Worm (Caenorhabditis elegans) whole organism, L4 larva: ENCODE measurements around the gene F43G6.10.

Experiments used
- F26F4.8 ChIP-seq: fragments of 200-800 bp; sonication (Bioruptor generic); conservative IDR thresholded peaks from 2 replicates; pipeline ENCODE4 v1.3.6; 2022; ENCODE audit warnings: missing genetic modification characterization, missing compliant biosample characterization
- F37D6.2 ChIP-seq: sonication (generic microtip); optimal IDR thresholded peaks from 2 replicates; lab custom pipeline; 2016; ENCODE audit warnings: mild to moderate bottlenecking, missing genetic modification characterization, missing compliant biosample characterization
- F44E2.7 ChIP-seq: fragments of 200-800 bp; sonication (Bioruptor generic); IDR thresholded peaks from 2 replicates; pipeline ENCODE4 v2.1.2; 2022; ENCODE audit warnings: missing genetic modification characterization, missing compliant biosample characterization
- T26A8.4 ChIP-seq: fragments of 200-800 bp; sonication (Bioruptor generic); IDR thresholded peaks from 2 replicates; pipeline ENCODE4 v1.3.6; 2022; ENCODE audit warnings: missing genetic modification characterization, missing compliant biosample characterization
- Y5F2A.4 ChIP-seq: fragments of 200-800 bp; sonication (Bioruptor generic); optimal IDR thresholded peaks from 2 replicates; lab custom pipeline; 2018; ENCODE audit warnings: mild to moderate bottlenecking, missing genetic modification characterization, missing compliant biosample characterization
- ZK546.5 ChIP-seq, 2 experiments: sonication (generic microtip); optimal IDR thresholded peaks; 2 replicates each; lab custom pipeline; 2017; ENCODE audit warnings: missing biosample characterization in 2 of 2, missing genetic modification characterization in 2 of 2
- aha-1 ChIP-seq: fragments of 150-350 bp; peaks from one replicate; lab custom pipeline; 2014; ENCODE audit warnings: missing biosample characterization, missing genetic modification characterization
- ama-1 ChIP-seq: fragments of 150-350 bp; optimal IDR thresholded peaks from 2 replicates; lab custom pipeline; 2014; ENCODE audit warnings: inconsistent platforms, mixed read lengths
- attf-4 ChIP-seq: sonication (generic microtip); optimal IDR thresholded peaks from 3 replicates; lab custom pipeline; 2017; ENCODE audit warnings: missing biosample characterization, missing genetic modification characterization
- ceh-28 ChIP-seq: fragments of 150-350 bp; optimal IDR thresholded peaks from 2 replicates; lab custom pipeline; 2014; ENCODE audit warnings: missing biosample characterization, missing genetic modification reagents, missing genetic modification characterization
- ceh-44 ChIP-seq: fragments of 200-800 bp; sonication (Bioruptor generic); IDR thresholded peaks from 2 replicates; pipeline ENCODE4 v1.3.6; 2022; ENCODE audit warnings: missing genetic modification reagents, missing genetic modification characterization, missing compliant biosample characterization
- ceh-82 ChIP-seq: sonication (generic microtip); optimal IDR thresholded peaks from 2 replicates; lab custom pipeline; 2017; ENCODE audit warnings: missing biosample characterization, missing genetic modification characterization
- ctbp-1 ChIP-seq: fragments of 200-800 bp; sonication (Bioruptor generic); IDR thresholded peaks from 2 replicates; pipeline ENCODE4 v1.3.6; 2022; ENCODE audit warnings: missing genetic modification reagents, missing genetic modification characterization, missing compliant biosample characterization
- daf-8 ChIP-seq: fragments of 200-800 bp; sonication (Bioruptor generic); IDR thresholded peaks from 2 replicates; pipeline ENCODE4 v1.3.6; 2022; ENCODE audit warnings: missing genetic modification characterization, missing compliant biosample characterization
- dmd-6 ChIP-seq: fragments of 200-800 bp; sonication (Bioruptor generic); IDR thresholded peaks from 2 replicates; pipeline ENCODE4 v1.3.6; 2022; ENCODE audit warnings: missing genetic modification reagents, missing genetic modification characterization, missing compliant biosample characterization
- egl-27 ChIP-seq: sonication (generic microtip); optimal IDR thresholded peaks from 3 replicates; lab custom pipeline; 2017; ENCODE audit warnings: missing biosample characterization, missing genetic modification reagents, missing genetic modification characterization
- gei-8 ChIP-seq: fragments of 200-800 bp; sonication (Bioruptor generic); optimal IDR thresholded peaks from 2 replicates; lab custom pipeline; 2018; ENCODE audit warnings: mild to moderate bottlenecking, missing genetic modification characterization, missing compliant biosample characterization
- hif-1 ChIP-seq, 2 experiments: sonication (generic microtip); optimal IDR thresholded peaks; 2 replicates each; lab custom pipeline; 2016 to 2017; ENCODE audit warnings: missing compliant biosample characterization in 2 of 2, missing genetic modification characterization in 2 of 2, missing genetic modification reagents in 2 of 2, missing genotype in 2 of 2, mild to moderate bottlenecking in 1 of 2
- hmg-1.1 ChIP-seq: fragments of 200-800 bp; sonication (Bioruptor generic); IDR thresholded peaks from 2 replicates; pipeline ENCODE4 v1.3.6; 2022; ENCODE audit warnings: missing genetic modification reagents, missing genetic modification characterization, missing compliant biosample characterization
- lin-13 ChIP-seq: fragments of 150-350 bp; optimal IDR thresholded peaks from 2 replicates; lab custom pipeline; 2014; ENCODE audit warnings: missing biosample characterization, missing genetic modification reagents, missing genetic modification characterization
- lin-38 ChIP-seq: fragments of 200-800 bp; sonication (Bioruptor generic); IDR thresholded peaks from 2 replicates; pipeline ENCODE4 v1.3.6; 2022; ENCODE audit warnings: missing genetic modification reagents, missing genetic modification characterization, missing compliant biosample characterization
- lin-39 ChIP-seq: fragments of 150-350 bp; optimal IDR thresholded peaks from 2 replicates; lab custom pipeline; 2014; ENCODE audit warnings: missing biosample characterization, missing genetic modification reagents, missing genetic modification characterization
- lsy-2 ChIP-seq, 2 experiments: fragments of 150-350 bp in 1 of 2; sonication (generic microtip) in 1 of 2; optimal IDR thresholded peaks; 2 replicates each; lab custom pipeline; 2014 to 2017; ENCODE audit warnings: missing biosample characterization in 2 of 2, missing genetic modification characterization in 2 of 2
- mep-1 ChIP-seq: fragments of 150-350 bp; sonication (generic microtip); optimal IDR thresholded peaks from 3 replicates; lab custom pipeline; 2014; ENCODE audit warnings: missing biosample characterization, missing genetic modification characterization
- mes-2 ChIP-seq: sonication (generic microtip); optimal IDR thresholded peaks from 2 replicates; lab custom pipeline; 2016; ENCODE audit warnings: missing genotype, mild to moderate bottlenecking, missing genetic modification characterization, missing compliant biosample characterization; ENCODE audit not compliant: poor library complexity, severe bottlenecking
- mxl-2 ChIP-seq: fragments of 200-800 bp; sonication (Bioruptor generic); conservative IDR thresholded peaks from 2 replicates; pipeline ENCODE4 v1.3.6; 2022; ENCODE audit warnings: missing genetic modification reagents, missing genetic modification characterization, missing compliant biosample characterization
- nhr-10 ChIP-seq: fragments of 150-350 bp; optimal IDR thresholded peaks from 2 replicates; lab custom pipeline; 2014; ENCODE audit warnings: missing biosample characterization, missing genetic modification characterization
- nhr-41 ChIP-seq: fragments of 200-800 bp; sonication (Bioruptor generic); IDR thresholded peaks from 2 replicates; pipeline ENCODE4 v1.3.6; 2022; ENCODE audit warnings: missing genetic modification reagents, missing genetic modification characterization, missing compliant biosample characterization
- nhr-48 ChIP-seq: sonication (generic microtip); optimal IDR thresholded peaks from 2 replicates; lab custom pipeline; 2016; ENCODE audit warnings: mild to moderate bottlenecking, missing genetic modification characterization, missing compliant biosample characterization
- nhr-6 ChIP-seq: fragments of 150-350 bp; optimal IDR thresholded peaks from 2 replicates; lab custom pipeline; 2014; ENCODE audit warnings: missing biosample characterization, missing genetic modification characterization
- nhr-76 ChIP-seq: fragments of 150-350 bp; optimal IDR thresholded peaks from 2 replicates; lab custom pipeline; 2014; ENCODE audit warnings: missing biosample characterization, missing genetic modification characterization
- nhr-77 ChIP-seq: fragments of 150-350 bp; optimal IDR thresholded peaks from 2 replicates; lab custom pipeline; 2014; ENCODE audit warnings: missing biosample characterization, missing genetic modification characterization
- pha-4 ChIP-seq, 2 experiments: fragments of 150-350 bp in 1 of 2; fragments of 200-800 bp in 1 of 2; sonication (Bioruptor generic) in 1 of 2; IDR thresholded peaks in 1 of 2; optimal IDR thresholded peaks in 1 of 2; 2 replicates each; pipeline versions ENCODE4 v1.3.6 to Lab custom; 2014 to 2022; ENCODE audit warnings: missing genetic modification characterization in 2 of 2, missing genetic modification reagents in 2 of 2, missing biosample characterization in 1 of 2, missing compliant biosample characterization in 1 of 2
- php-3 ChIP-seq: fragments of 200-800 bp; sonication (Bioruptor generic); IDR thresholded peaks from 2 replicates; pipeline ENCODE4 v1.3.6; 2022; ENCODE audit warnings: missing genetic modification reagents, missing genetic modification characterization, missing compliant biosample characterization
- sdz-12 ChIP-seq: fragments of 200-800 bp; sonication (Bioruptor generic); optimal IDR thresholded peaks from 2 replicates; lab custom pipeline; 2018; ENCODE audit warnings: mild to moderate bottlenecking, missing genetic modification characterization, missing compliant biosample characterization
- set-16 ChIP-seq: fragments of 200-800 bp; sonication (Bioruptor generic); IDR thresholded peaks from 2 replicates; pipeline ENCODE4 v1.3.6; 2022; ENCODE audit warnings: missing genetic modification reagents, missing genetic modification characterization, missing compliant biosample characterization
- tra-1 ChIP-seq: fragments of 200-800 bp; sonication (Bioruptor generic); IDR thresholded peaks from 2 replicates; pipeline ENCODE4 v1.3.6; 2022; ENCODE audit warnings: missing genetic modification reagents, missing genetic modification characterization, missing compliant biosample characterization
- unc-39 ChIP-seq: sonication (generic microtip); optimal IDR thresholded peaks from 2 replicates; lab custom pipeline; 2017; ENCODE audit warnings: missing biosample characterization, missing genetic modification characterization
- unc-62 ChIP-seq, 3 experiments: fragments of 150-350 bp in 1 of 3; sonication (generic microtip); optimal IDR thresholded peaks in 2 of 3; peaks in 1 of 3; 1 replicate in 1 of 3; 2 replicates in 2 of 3; lab custom pipeline; 2014 to 2017; ENCODE audit warnings: missing biosample characterization in 3 of 3, missing genetic modification characterization in 3 of 3, missing genetic modification reagents in 3 of 3, missing genotype in 1 of 3
- zfp-3 ChIP-seq: fragments of 200-800 bp; sonication (Bioruptor generic); conservative IDR thresholded peaks from 2 replicates; pipeline ENCODE4 v1.3.6; 2022; ENCODE audit warnings: missing genetic modification reagents, missing genetic modification characterization, missing compliant biosample characterization

The F43G6.10 gene

ce11 chrII:11765506-11766152 lies 43.5 kb upstream of the F43G6.10 start:
- TF ChIP-seq set-16 (peak; percentile 97), pha-4 (GFP tag; IDR thresholded peaks at IDR 0.05; lab: Robert Waterston, UW) (peak; percentile 98; the same call in 1 of the 2 replicates), pha-4 (tag; optimal IDR thresholded peaks at IDR 0.05; lab: Kevin White, UChicago) (no peak), tra-1 (no peak)

- TF ChIP-seq F37D6.2 (tag; lab: Kevin White, UChicago) (no peak), mes-2 (tag; lab: Kevin White, UChicago) (no peak), daf-8 (GFP tag; lab: Robert Waterston, UW) (no peak), nhr-77 (tag; lab: Kevin White, UChicago) (no peak), attf-4 (tag; lab: Kevin White, UChicago) (no peak), unc-62 (GFP tag; optimal IDR thresholded peaks at IDR 0.05 in 1 of 2; lab: Kevin White, UChicago) (peak in 1 of 2 experiments; percentile 43), unc-62 (tag; optimal IDR thresholded peaks at IDR 0.05; lab: Kevin White, UChicago) (no peak)
Observed at ce11 chrII:11766472-11766871, 42.7 kb upstream of the F43G6.10 start, which contains the start of gene F44E5.2. TSS of gene F44E5.2 (plus strand) at chrII:11766772.

ce11 chrII:11772364-11772763 lies 36.8 kb upstream of the F43G6.10 start, which contains the start of gene F44E5.15:
TSS of gene F44E5.15 (plus strand) at chrII:11772664.
- TF ChIP-seq sdz-12 (GFP tag; lab: Kevin White, UChicago): no peak
- TF ChIP-seq php-3 (GFP tag; lab: Robert Waterston, UW): no peak
- no peak for TF ChIP-seq nhr-48
- TF ChIP-seq aha-1 (tag; lab: Kevin White, UChicago): peak; percentile 20
- TF ChIP-seq nhr-76: no peak

- TF ChIP-seq ama-1 (peak; percentile 86), php-3 (GFP tag; lab: Robert Waterston, UW) (peak; percentile 62; the same call in 1 of the 2 replicates), ceh-28 (tag; lab: Kevin White, UChicago) (no peak), hmg-1.1 (0 out of 2 replicates have a peak, but pooled peaks have one; percentile 11), egl-27 (tag; lab: Kevin White, UChicago) (no peak), nhr-41 (GFP tag; lab: Robert Waterston, UW) (no peak), Y5F2A.4 (no peak), F26F4.8 (no peak), lin-38 (GFP tag; lab: Robert Waterston, UW) (peak; percentile 46), daf-8 (GFP tag; lab: Robert Waterston, UW) (no peak), zfp-3 (GFP tag; lab: Robert Waterston, UW) (peak; percentile 59; the same call in 1 of the 2 replicates), unc-39 (no peak), mes-2 (tag; lab: Kevin White, UChicago) (peak; percentile 9), F44E2.7 (no peak), nhr-10 (no peak), gei-8 (GFP tag; lab: Kevin White, UChicago) (no peak), T26A8.4 (GFP tag; lab: Robert Waterston, UW) (no peak), lin-39 (tag; lab: Kevin White, UChicago) (no peak), lsy-2 (tag; optimal IDR thresholded peaks at IDR 0.05; lab: Kevin White, UChicago) (no peak)
Observed at ce11 chrII:11774218-11774617, 34.9 kb upstream of the F43G6.10 start, which contains the start of gene F44E5.1. TSS of gene F44E5.1 (minus strand) at chrII:11774559.

ce11 chrII:11777893-11778480 lies 31.2 kb upstream of the F43G6.10 start, which contains the start of the genes patr-1 and dna-2:
TSS of gene patr-1 (minus strand) at chrII:11777943.
TSS of gene dna-2 (plus strand) at chrII:11778430.
- TF ChIP-seq zfp-3 (GFP tag; lab: Robert Waterston, UW) (0 out of 2 replicates have a peak, but pooled peaks have one; percentile 30), hif-1 (tag; optimal IDR thresholded peaks at IDR 0.05; lab: Kevin White, UChicago) (peak in 1 of 2 experiments; percentile 32), ama-1 (peak; percentile 67), mxl-2 (GFP tag; lab: Robert Waterston, UW) (no peak), tra-1 (no peak), ceh-82 (tag; lab: Kevin White, UChicago) (no peak), aha-1 (tag; lab: Kevin White, UChicago) (peak; percentile 98), ceh-44 (GFP tag; lab: Robert Waterston, UW) (0 out of 2 replicates have a peak, but pooled peaks have one; percentile 59), lin-13 (GFP tag; lab: Kevin White, UChicago) (peak; percentile 31), lin-38 (GFP tag; lab: Robert Waterston, UW) (peak; percentile 65), ctbp-1 (GFP tag; lab: Robert Waterston, UW) (no peak), F37D6.2 (tag; lab: Kevin White, UChicago) (no peak), mep-1 (tag; lab: Kevin White, UChicago) (peak; percentile 55), set-16 (0 out of 2 replicates have a peak, but pooled peaks have one; percentile 6), ZK546.5 (tag; optimal IDR thresholded peaks at IDR 0.05; lab: Kevin White, UChicago) (no peak), dmd-6 (GFP tag; lab: Robert Waterston, UW) (no peak), nhr-77 (tag; lab: Kevin White, UChicago) (no peak), nhr-6 (tag; lab: Kevin White, UChicago) (peak; percentile 70), lsy-2 (tag; optimal IDR thresholded peaks at IDR 0.05; lab: Kevin White, UChicago) (peak in 1 of 2 experiments; percentile 86)
